Fruit fly (Drosophila melanogaster) whole organism, prepupa: Measurements from ENCODE around the gene Atac1.

ENCODE experiments used
- Blimp-1 ChIP-seq: fragments of 200-800 bp; sonication (Bioruptor generic); optimal IDR thresholded peaks from 3 replicates; lab custom pipeline; 2017; ENCODE audit warnings: missing biosample characterization, missing genetic modification characterization, mild to moderate bottlenecking, moderate library complexity, missing genetic modification reagents
- CG10669 ChIP-seq: fragments of 200-800 bp; sonication (Bioruptor generic); optimal IDR thresholded peaks from 3 replicates; lab custom pipeline; 2018; ENCODE audit warnings: missing biosample characterization, mild to moderate bottlenecking, missing genetic modification characterization, moderate library complexity
- CG11294 ChIP-seq: fragments of 200-800 bp; sonication (Bioruptor generic); IDR thresholded peaks from 2 replicates; pipeline ENCODE4 v1.3.6; 2022; ENCODE audit warnings: missing biosample characterization, missing genetic modification characterization
- CG15336 ChIP-seq: fragments of 200-800 bp; sonication (Bioruptor generic); IDR thresholded peaks from 2 replicates; pipeline ENCODE4 v1.3.6; 2022; ENCODE audit warnings: missing biosample characterization, missing genetic modification characterization
- CG1621 ChIP-seq: fragments of 200-800 bp; sonication (Bioruptor generic); optimal IDR thresholded peaks from 3 replicates; lab custom pipeline; 2018; ENCODE audit warnings: missing biosample characterization, mild to moderate bottlenecking, missing genetic modification characterization
- CG16779 ChIP-seq: fragments of 200-800 bp; sonication (Bioruptor generic); optimal IDR thresholded peaks from 3 replicates; lab custom pipeline; 2017; ENCODE audit warnings: missing biosample characterization, mild to moderate bottlenecking, missing genetic modification characterization
- CG3032 ChIP-seq: fragments of 200-800 bp; optimal IDR thresholded peaks from 2 replicates; lab custom pipeline; 2019; ENCODE audit warnings: missing biosample characterization, mild to moderate bottlenecking, missing genetic modification characterization, moderate library complexity
- CG32006 ChIP-seq: fragments of 200-800 bp; sonication (Bioruptor generic); optimal IDR thresholded peaks from 3 replicates; lab custom pipeline; 2017; ENCODE audit warnings: missing biosample characterization, mild to moderate bottlenecking, missing genetic modification characterization
- CG34406 ChIP-seq: fragments of 200-800 bp; sonication (Bioruptor generic); optimal IDR thresholded peaks from 3 replicates; lab custom pipeline; 2016; ENCODE audit warnings: missing biosample characterization, missing genetic modification characterization
- CG4318 ChIP-seq: fragments of 200-800 bp; sonication (Bioruptor generic); optimal IDR thresholded peaks from 3 replicates; lab custom pipeline; 2017; ENCODE audit warnings: missing biosample characterization, mild to moderate bottlenecking, missing genetic modification characterization
- CG6163 ChIP-seq: fragments of 200-800 bp; sonication (Bioruptor generic); IDR thresholded peaks from 3 replicates; pipeline ENCODE4 v1.3.6; 2022; ENCODE audit warnings: missing biosample characterization, missing genetic modification characterization
- CG6276 ChIP-seq: fragments of 200-800 bp; sonication (Bioruptor generic); optimal IDR thresholded peaks from 2 replicates; lab custom pipeline; 2017; ENCODE audit warnings: missing biosample characterization, mild to moderate bottlenecking, missing genetic modification characterization
- CG6792 ChIP-seq: fragments of 200-800 bp; sonication (Bioruptor generic); optimal IDR thresholded peaks from 3 replicates; lab custom pipeline; 2016; ENCODE audit warnings: missing biosample characterization, missing genetic modification characterization
- CG6854 ChIP-seq: fragments of 200-800 bp; sonication (Bioruptor generic); optimal IDR thresholded peaks from 2 replicates; lab custom pipeline; 2017; ENCODE audit warnings: missing biosample characterization, mild to moderate bottlenecking, missing genetic modification characterization
- CG7368 ChIP-seq: fragments of 200-800 bp; sonication (Bioruptor generic); optimal IDR thresholded peaks from 3 replicates; lab custom pipeline; 2016; ENCODE audit warnings: missing biosample characterization, missing genetic modification characterization
- CG8119 ChIP-seq: fragments of 200-800 bp; sonication (Bioruptor generic); IDR thresholded peaks from 3 replicates; pipeline ENCODE4 v1.3.6; 2022; ENCODE audit warnings: missing biosample characterization, missing genetic modification characterization
- CG8319 ChIP-seq: fragments of 200-800 bp; sonication (Bioruptor generic); optimal IDR thresholded peaks from 3 replicates; lab custom pipeline; 2016; ENCODE audit warnings: missing biosample characterization, missing genetic modification characterization
- CG8632 ChIP-seq: fragments of 200-800 bp; sonication (Bioruptor generic); optimal IDR thresholded peaks from 3 replicates; lab custom pipeline; 2016; ENCODE audit warnings: missing biosample characterization, missing genetic modification characterization
- Eip75B ChIP-seq: fragments of 200-800 bp; sonication (Bioruptor generic); optimal IDR thresholded peaks from 3 replicates; lab custom pipeline; 2016; ENCODE audit warnings: missing biosample characterization, missing genetic modification characterization
- Eip78C ChIP-seq: fragments of 200-800 bp; sonication (Bioruptor generic); peaks from one replicate; lab custom pipeline; 2016; ENCODE audit warnings: missing biosample characterization, missing genetic modification characterization
- Eip93F ChIP-seq: fragments of 200-800 bp; sonication (Bioruptor generic); optimal IDR thresholded peaks from 2 replicates; lab custom pipeline; 2016; ENCODE audit warnings: missing biosample characterization, mild to moderate bottlenecking, missing genetic modification characterization
- Ets96B ChIP-seq: fragments of 200-800 bp; optimal IDR thresholded peaks from 2 replicates; lab custom pipeline; 2019; ENCODE audit warnings: missing biosample characterization, mild to moderate bottlenecking, missing genetic modification characterization, moderate library complexity
- Hr38 ChIP-seq: sonication (Bioruptor generic); optimal IDR thresholded peaks from 2 replicates; lab custom pipeline; 2016; ENCODE audit warnings: missing biosample characterization, missing genetic modification characterization
- Hr39 ChIP-seq: fragments of 200-800 bp; sonication (Bioruptor generic); optimal IDR thresholded peaks from 2 replicates; lab custom pipeline; 2016; ENCODE audit warnings: missing biosample characterization, missing genetic modification characterization
- Hr4 ChIP-seq: fragments of 200-800 bp; sonication (Bioruptor generic); optimal IDR thresholded peaks from 3 replicates; lab custom pipeline; 2016; ENCODE audit warnings: missing biosample characterization, missing genetic modification characterization
- Lpt ChIP-seq: fragments of 200-800 bp; sonication (Bioruptor generic); optimal IDR thresholded peaks from 3 replicates; lab custom pipeline; 2016; ENCODE audit warnings: missing biosample characterization, missing genetic modification characterization
- Met ChIP-seq: fragments of 200-800 bp; sonication (Bioruptor generic); optimal IDR thresholded peaks from 3 replicates; lab custom pipeline; 2016; ENCODE audit warnings: missing biosample characterization, missing genetic modification characterization
- OdsH ChIP-seq: fragments of 200-800 bp; sonication (Bioruptor generic); optimal IDR thresholded peaks from 3 replicates; lab custom pipeline; 2016; ENCODE audit warnings: missing biosample characterization, missing genetic modification characterization
- Smox ChIP-seq: fragments of 200-800 bp; sonication (Bioruptor generic); optimal IDR thresholded peaks from 3 replicates; lab custom pipeline; 2016; ENCODE audit warnings: missing biosample characterization, missing genetic modification characterization
- Sox102F ChIP-seq: fragments of 200-800 bp; sonication (Bioruptor generic); optimal IDR thresholded peaks from 2 replicates; lab custom pipeline; 2016; ENCODE audit warnings: missing biosample characterization, mild to moderate bottlenecking, missing genetic modification characterization
- Sox14 ChIP-seq: fragments of 200-800 bp; sonication (Bioruptor generic); optimal IDR thresholded peaks from 3 replicates; lab custom pipeline; 2016; ENCODE audit warnings: missing biosample characterization, missing genetic modification characterization
- Sox15 ChIP-seq: fragments of 200-800 bp; sonication (Bioruptor generic); optimal IDR thresholded peaks from 3 replicates; lab custom pipeline; 2016; ENCODE audit warnings: missing biosample characterization, missing genetic modification characterization
- achi ChIP-seq: fragments of 200-800 bp; sonication (Bioruptor generic); optimal IDR thresholded peaks from 3 replicates; lab custom pipeline; 2016; ENCODE audit warnings: missing biosample characterization, missing genetic modification characterization
- acj6 ChIP-seq: fragments of 200-800 bp; sonication (Bioruptor generic); optimal IDR thresholded peaks from 3 replicates; lab custom pipeline; 2016; ENCODE audit warnings: missing biosample characterization, missing genetic modification characterization
- cyc ChIP-seq: fragments of 200-800 bp; sonication (Bioruptor generic); optimal IDR thresholded peaks from 3 replicates; lab custom pipeline; 2016; ENCODE audit warnings: missing biosample characterization, missing genetic modification characterization
- dsx ChIP-seq: fragments of 200-800 bp; optimal IDR thresholded peaks from 3 replicates; lab custom pipeline; 2019; ENCODE audit warnings: missing biosample characterization, mild to moderate bottlenecking, missing genetic modification characterization, moderate library complexity; ENCODE audit not compliant: poor library complexity, severe bottlenecking
- eg ChIP-seq: fragments of 200-800 bp; sonication (Bioruptor generic); IDR thresholded peaks from 3 replicates; pipeline ENCODE4 v1.3.6; 2022; ENCODE audit warnings: missing biosample characterization, missing genetic modification characterization
- esn ChIP-seq: fragments of 200-800 bp; sonication (Bioruptor generic); optimal IDR thresholded peaks from 2 replicates; lab custom pipeline; 2016; ENCODE audit warnings: missing biosample characterization, mild to moderate bottlenecking, missing genetic modification characterization, moderate library complexity
- fd59A ChIP-seq: fragments of 200-800 bp; sonication (Bioruptor generic); optimal IDR thresholded peaks from 2 replicates; lab custom pipeline; 2017; ENCODE audit warnings: missing biosample characterization, mild to moderate bottlenecking, missing genetic modification characterization, missing genetic modification reagents
- fkh ChIP-seq: fragments of 200-800 bp; sonication (Bioruptor generic); optimal IDR thresholded peaks from 3 replicates; lab custom pipeline; 2017; ENCODE audit warnings: missing biosample characterization, mild to moderate bottlenecking, missing genetic modification characterization, moderate library complexity
- lz ChIP-seq: fragments of 200-800 bp; sonication (Bioruptor generic); optimal IDR thresholded peaks from 3 replicates; lab custom pipeline; 2016; ENCODE audit warnings: missing biosample characterization, missing genetic modification characterization
- net ChIP-seq: fragments of 200-800 bp; sonication (Bioruptor generic); optimal IDR thresholded peaks from 3 replicates; lab custom pipeline; 2016; ENCODE audit warnings: missing biosample characterization, missing genetic modification characterization
- salr ChIP-seq, 2 experiments: fragments of 200-800 bp; sonication (Bioruptor generic); optimal IDR thresholded peaks; 3 replicates each; lab custom pipeline; 2016 to 2018; ENCODE audit warnings: missing biosample characterization in 2 of 2, missing genetic modification characterization in 2 of 2, mild to moderate bottlenecking in 1 of 2
- ss ChIP-seq, 2 experiments: fragments of 200-800 bp; sonication (Bioruptor generic); optimal IDR thresholded peaks; 2 replicates in 1 of 2; 3 replicates in 1 of 2; lab custom pipeline; 2017 to 2018; ENCODE audit warnings: mild to moderate bottlenecking in 2 of 2, missing biosample characterization in 2 of 2, missing genetic modification characterization in 2 of 2, moderate library complexity in 1 of 2
- svp ChIP-seq: fragments of 200-800 bp; sonication (Bioruptor generic); peaks from one replicate; lab custom pipeline; 2016; ENCODE audit warnings: missing biosample characterization, missing genetic modification characterization

Gene Atac1

DNA sequence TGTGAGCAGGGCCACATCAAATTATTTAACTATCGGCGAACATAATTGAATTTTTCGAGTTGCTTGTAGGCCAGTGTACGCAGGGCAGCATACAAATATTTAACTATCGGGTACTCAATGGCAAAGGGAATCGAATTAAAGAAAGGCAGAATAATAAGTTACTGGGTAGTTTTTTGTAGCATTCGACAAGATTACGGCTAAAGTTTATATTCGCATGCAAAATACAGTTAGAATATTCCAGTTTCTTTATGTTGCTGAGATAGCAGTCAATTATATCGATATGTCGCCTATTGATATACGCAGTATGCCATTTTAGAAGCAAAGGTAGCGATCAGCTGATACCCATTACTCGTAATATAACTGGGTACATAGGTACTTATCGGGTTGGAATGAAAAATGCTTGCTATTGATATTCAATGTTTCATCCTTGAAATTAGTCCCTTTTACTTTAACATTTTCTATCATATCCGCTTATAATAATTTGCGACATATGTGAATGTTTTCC, 7.9 kb upstream of the Atac1 start (continued):
- TF ChIP-seq Smox (peak; percentile 55), ss (GFP tag; optimal IDR thresholded peaks at IDR 0.05; lab: Kevin White, UChicago) (peak in 1 of 2 experiments; percentile 49), achi (no peak), CG6792 (GFP tag; lab: Kevin White, UChicago) (peak; percentile 38), Eip93F (GFP tag; lab: Kevin White, UChicago) (no peak), Met (GFP tag; lab: Kevin White, UChicago) (no peak), CG8632 (GFP tag; lab: Kevin White, UChicago) (peak; percentile 35), CG3032 (tag; lab: Kevin White, UChicago) (no peak), net (GFP tag; lab: Kevin White, UChicago) (no peak), Eip78C (GFP tag; lab: Kevin White, UChicago) (peak; percentile 86), CG8319 (GFP tag; lab: Kevin White, UChicago) (no peak), CG6163 (GFP tag; lab: Robert Waterston, UW) (peak; percentile 51; the same call in 2 of the 3 replicates), CG6276 (no peak), CG11294 (GFP tag; lab: Robert Waterston, UW) (no peak), CG34406 (peak; percentile 10), OdsH (GFP tag; lab: Kevin White, UChicago) (no peak), cyc (GFP tag; lab: Kevin White, UChicago) (peak; percentile 51), Lpt (GFP tag; lab: Kevin White, UChicago) (no peak), Sox102F (GFP tag; lab: Kevin White, UChicago) (no peak), Blimp-1 (GFP tag; lab: Kevin White, UChicago) (no peak), CG1621 (tag; lab: Kevin White, UChicago) (peak; percentile 30), CG10669 (GFP tag; lab: Kevin White, UChicago) (no peak), lz (GFP tag; lab: Kevin White, UChicago) (peak; percentile 63), dsx (GFP tag; lab: Kevin White, UChicago) (peak; percentile 62), Hr4 (GFP tag; lab: Kevin White, UChicago) (no peak), Hr38 (no peak), Sox14 (GFP tag; lab: Kevin White, UChicago) (peak; percentile 64), fkh (GFP tag; lab: Kevin White, UChicago) (peak; percentile 94), acj6 (peak; percentile 43), esn (peak; percentile 57), CG15336 (GFP tag; lab: Robert Waterston, UW) (peak; percentile 24; the same call in 1 of the 2 replicates), Hr39 (peak; percentile 37), CG32006 (GFP tag; lab: Kevin White, UChicago) (peak; percentile 21), svp (GFP tag; lab: Kevin White, UChicago) (peak; percentile 83)

- no peak for TF ChIP-seq Hr39
- peak; percentile 41 for TF ChIP-seq Eip93F (GFP tag; lab: Kevin White, UChicago)
- peak in 1 of 2 experiments; percentile 41 for TF ChIP-seq salr (GFP tag; optimal IDR thresholded peaks at IDR 0.05; lab: Kevin White, UChicago)
- TF ChIP-seq eg (GFP tag; lab: Robert Waterston, UW): peak; percentile 2; the same call in 1 of the 3 replicates
- TF ChIP-seq fd59A (GFP tag; lab: Kevin White, UChicago): peak; percentile 12
- TF ChIP-seq cyc (GFP tag; lab: Kevin White, UChicago): no peak
- TF ChIP-seq CG32006 (GFP tag; lab: Kevin White, UChicago): peak; percentile 11
- no peak for TF ChIP-seq CG6792 (GFP tag; lab: Kevin White, UChicago)
- TF ChIP-seq CG3032 (tag; lab: Kevin White, UChicago): peak; percentile 21
- TF ChIP-seq Eip78C (GFP tag; lab: Kevin White, UChicago): peak; percentile 14
- TF ChIP-seq Hr38: no peak
- no peak for TF ChIP-seq CG1621 (tag; lab: Kevin White, UChicago)
- TF ChIP-seq lz (GFP tag; lab: Kevin White, UChicago): no peak
- TF ChIP-seq OdsH (GFP tag; lab: Kevin White, UChicago): peak; percentile 18
- peak; percentile 60 for TF ChIP-seq CG6854
- no peak for TF ChIP-seq dsx (GFP tag; lab: Kevin White, UChicago)
- no peak for TF ChIP-seq Blimp-1 (GFP tag; lab: Kevin White, UChicago)
- TF ChIP-seq Met (GFP tag; lab: Kevin White, UChicago): no peak
- TF ChIP-seq Eip75B (GFP tag; lab: Kevin White, UChicago): no peak
- no peak for TF ChIP-seq CG4318 (GFP tag; lab: Kevin White, UChicago)
- no peak for TF ChIP-seq CG16779 (tag; lab: Kevin White, UChicago)
- TF ChIP-seq CG6276: no peak
- TF ChIP-seq fkh (GFP tag; lab: Kevin White, UChicago): no peak
- no peak for TF ChIP-seq CG8319 (GFP tag; lab: Kevin White, UChicago)
- TF ChIP-seq net (GFP tag; lab: Kevin White, UChicago): no peak
- TF ChIP-seq CG7368 (GFP tag; lab: Kevin White, UChicago): no peak
- peak; percentile 5 for TF ChIP-seq Sox15 (GFP tag; lab: Kevin White, UChicago)
- TF ChIP-seq CG8119 (GFP tag; lab: Robert Waterston, UW): 0 out of 3 replicates have a peak, but pooled peaks have one; percentile 2
- no peak for TF ChIP-seq Ets96B
- 0 out of 3 replicates have a peak, but pooled peaks have one; percentile 6 for TF ChIP-seq CG6163 (GFP tag; lab: Robert Waterston, UW)
Observed at dm6 chr2L:6967422-6968012, 7.4 kb upstream of the Atac1 start, which contains the start of gene Sumo. Gene Sumo, minus strand, starts transcription at chr2L:6967644.
